Fruit fly (Drosophila melanogaster): Measurements from ENCODE around the gene Gyc89Db.
A peak's percentile ranks its signal among the peaks of the same experiment; 100 is the strongest.

Gene Gyc89Db

DNA sequence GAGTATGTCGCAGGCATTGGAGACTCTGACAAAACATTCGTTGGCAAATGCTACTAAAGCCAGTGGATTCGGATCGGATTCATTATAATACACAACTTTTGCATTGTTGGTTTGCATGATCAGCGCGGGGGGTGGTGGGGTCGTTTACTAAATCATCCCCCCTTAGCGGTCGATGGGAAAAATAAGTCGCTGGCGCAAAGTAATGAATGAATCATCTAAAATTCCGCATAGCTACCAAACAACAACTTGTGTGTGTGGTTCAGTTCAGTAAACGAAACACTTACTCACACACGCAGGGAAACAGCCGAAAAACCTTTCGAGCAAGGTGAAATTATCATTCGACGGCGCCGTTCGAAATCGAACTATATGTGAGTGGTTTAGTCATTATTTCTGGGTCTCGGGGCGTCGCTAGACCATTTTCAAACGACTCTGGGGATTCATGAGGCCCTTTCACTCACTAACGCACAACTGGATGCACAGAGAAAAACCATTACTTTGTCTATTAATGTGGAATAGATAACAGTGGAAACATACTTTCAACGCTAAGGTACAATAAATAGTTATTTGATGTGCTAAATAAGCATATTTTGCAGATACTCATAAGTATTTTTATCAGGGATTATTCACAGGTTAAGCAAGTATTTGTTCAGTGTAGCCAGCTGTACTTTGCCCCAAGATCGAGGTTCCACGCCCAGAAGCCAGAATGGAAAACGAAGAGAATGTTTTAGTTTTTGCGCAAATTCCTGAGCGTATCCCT lies 28.4 kb upstream of the Gyc89Db start (continued):
- peak; percentile 79 for TF ChIP-seq ATbp (GFP tag; optimal IDR thresholded peaks at IDR 0.05)
- peak; percentile 19 for TF ChIP-seq onecut (GFP tag; IDR thresholded peaks at IDR 0.05)
- peak; percentile 54 for TF ChIP-seq CG31365 (tag; optimal IDR thresholded peaks at IDR 0.05)
- peak; percentile 13 for TF ChIP-seq chn (GFP tag; optimal IDR thresholded peaks at IDR 0.05)
- TF ChIP-seq pros (GFP tag; optimal IDR thresholded peaks at IDR 0.05): no peak
- peak; percentile 20 for TF ChIP-seq mirr (GFP tag; optimal IDR thresholded peaks at IDR 0.05)
- peak; percentile 48 for TF ChIP-seq Mes4 (GFP tag; optimal IDR thresholded peaks at IDR 0.05)
- TF ChIP-seq CG10366 (GFP tag; IDR thresholded peaks at IDR 0.05): peak; percentile 86
- peak; percentile 76 for TF ChIP-seq dysf (GFP tag; IDR thresholded peaks at IDR 0.05)
- no peak for TF ChIP-seq CG2129 (GFP tag; IDR thresholded peaks at IDR 0.05; ENCODE audit: partially characterized antibody)
- TF ChIP-seq CG4820 (GFP tag; optimal IDR thresholded peaks at IDR 0.05): peak; percentile 40
- TF ChIP-seq CG9876 (GFP tag; optimal IDR thresholded peaks at IDR 0.05): peak; percentile 62
- TF ChIP-seq Usf (GFP tag; optimal IDR thresholded peaks at IDR 0.05): peak; percentile 8
- TF ChIP-seq CG34376 (GFP tag; optimal IDR thresholded peaks at IDR 0.05): no peak
- peak; percentile 23 for TF ChIP-seq cwo (GFP tag; optimal IDR thresholded peaks at IDR 0.05)
- peak; percentile 76 for TF ChIP-seq ranshi (GFP tag; IDR thresholded peaks at IDR 0.05)
- no peak for TF ChIP-seq Sin3A (optimal IDR thresholded peaks at IDR 0.05)
- TF ChIP-seq ap (GFP tag; IDR thresholded peaks at IDR 0.05): peak; percentile 82
- TF ChIP-seq al (GFP tag; IDR thresholded peaks at IDR 0.05): peak; percentile 54; the same call in 1 of the 2 replicates
- peak; percentile 73 for TF ChIP-seq cas (GFP tag; IDR thresholded peaks at IDR 0.05)
- peak; percentile 71; the same call in 1 of the 2 replicates for TF ChIP-seq Lim3 (GFP tag; IDR thresholded peaks at IDR 0.05)
- peak in 1 of 2 experiments; percentile 11 for TF ChIP-seq crp (GFP tag; optimal IDR thresholded peaks at IDR 0.05)
- peak; percentile 75 for TF ChIP-seq Ssrp (tag; optimal IDR thresholded peaks at IDR 0.05)
- peak; percentile 34 for TF ChIP-seq Hr3 (GFP tag; optimal IDR thresholded peaks at IDR 0.05)
- TF ChIP-seq CG13296 (GFP tag; optimal IDR thresholded peaks at IDR 0.05): no peak
- TF ChIP-seq caup (GFP tag; optimal IDR thresholded peaks at IDR 0.05; ENCODE audit: severe bottlenecking): peak; percentile 41
- peak; percentile 51 for TF ChIP-seq CG12659 (GFP tag; optimal IDR thresholded peaks at IDR 0.05)
- TF ChIP-seq CG15514 (GFP tag; optimal IDR thresholded peaks at IDR 0.05): peak; percentile 33
- TF ChIP-seq CG9215 (GFP tag; IDR thresholded peaks at IDR 0.05): no peak; the same call in 1 of the 2 replicates
- no peak for TF ChIP-seq Jarid2 (GFP tag; optimal IDR thresholded peaks at IDR 0.05)
- no peak for TF ChIP-seq CG6765 (GFP tag; optimal IDR thresholded peaks at IDR 0.05)
- peak; percentile 7 for TF ChIP-seq sug (tag; optimal IDR thresholded peaks at IDR 0.05)
- peak; percentile 70 for TF ChIP-seq CG5953 (GFP tag; IDR thresholded peaks at IDR 0.05)
- peak; percentile 67 for TF ChIP-seq CrebB (tag; optimal IDR thresholded peaks at IDR 0.05)
- TF ChIP-seq Ptx1 (GFP tag; IDR thresholded peaks at IDR 0.05): peak; percentile 81
- TF ChIP-seq Sox102F (GFP tag; optimal IDR thresholded peaks at IDR 0.05): peak; percentile 80
- TF ChIP-seq CG17912 (GFP tag; optimal IDR thresholded peaks at IDR 0.05): no peak
- peak; percentile 62; the same call in 2 of the 3 replicates for TF ChIP-seq sr (GFP tag; IDR thresholded peaks at IDR 0.05)
- no peak for TF ChIP-seq usp (GFP tag; optimal IDR thresholded peaks at IDR 0.05)
- peak; percentile 66 for TF ChIP-seq bcd (GFP tag; optimal IDR thresholded peaks at IDR 0.05)
- peak; percentile 60 for TF ChIP-seq CG10654 (GFP tag; optimal IDR thresholded peaks at IDR 0.05)
- peak; percentile 88 for TF ChIP-seq CG17328 (GFP tag; IDR thresholded peaks at IDR 0.05)
- peak; percentile 67 for TF ChIP-seq Fer1 (GFP tag; optimal IDR thresholded peaks at IDR 0.05)
- TF ChIP-seq CG6654 (GFP tag; optimal IDR thresholded peaks at IDR 0.05): peak; percentile 66
- peak; percentile 68 for TF ChIP-seq crol (GFP tag; IDR thresholded peaks at IDR 0.05)
- peak; percentile 30 for TF ChIP-seq Dad (GFP tag; optimal IDR thresholded peaks at IDR 0.05)
- TF ChIP-seq CG7987 (GFP tag; optimal IDR thresholded peaks at IDR 0.05): peak; percentile 23
- peak; percentile 77 for TF ChIP-seq Rfx (GFP tag; IDR thresholded peaks at IDR 0.05)
- peak; percentile 35 for TF ChIP-seq run (tag; optimal IDR thresholded peaks at IDR 0.05)

Data from whole organism, embryonic.